Worm (Caenorhabditis elegans) whole organism, early embryonic: ENCODE results near the gene srt-68.

Experiments
- B0310.2 ChIP-seq: sonication (generic microtip); optimal IDR thresholded peaks from 2 replicates; lab custom pipeline; 2016; ENCODE audit warnings: mild to moderate bottlenecking, missing genetic modification characterization, missing compliant biosample characterization
- F13C5.2 ChIP-seq: sonication (generic microtip); optimal IDR thresholded peaks from 2 replicates; lab custom pipeline; 2017; ENCODE audit warnings: mild to moderate bottlenecking, missing genetic modification characterization, inconsistent platforms, missing compliant biosample characterization
- aly-1 ChIP-seq: sonication (generic microtip); optimal IDR thresholded peaks from 2 replicates; lab custom pipeline; 2016; ENCODE audit warnings: missing genetic modification characterization, missing compliant biosample characterization
- ama-1 ChIP-seq: fragments of 150-350 bp; optimal IDR thresholded peaks from 2 replicates; lab custom pipeline; 2014
- ceh-13 ChIP-seq: fragments of 200-800 bp; sonication (Bioruptor generic); optimal IDR thresholded peaks from 2 replicates; lab custom pipeline; 2018; ENCODE audit warnings: mild to moderate bottlenecking, missing genetic modification characterization, missing compliant biosample characterization
- ceh-36 ChIP-seq: sonication (generic microtip); optimal IDR thresholded peaks from 2 replicates; lab custom pipeline; 2016; ENCODE audit warnings: missing genetic modification characterization, inconsistent platforms, missing compliant biosample characterization
- ets-7 ChIP-seq: sonication (generic microtip); optimal IDR thresholded peaks from 2 replicates; lab custom pipeline; 2016; ENCODE audit warnings: missing genotype, missing genetic modification characterization, missing compliant biosample characterization
- flt-1 ChIP-seq: fragments of 200-800 bp; sonication (Bioruptor generic); IDR thresholded peaks from 2 replicates; pipeline ENCODE4 v1.3.6; 2022; ENCODE audit warnings: missing genetic modification characterization, missing compliant biosample characterization
- hmbx-1 ChIP-seq: sonication (generic microtip); optimal IDR thresholded peaks from 2 replicates; lab custom pipeline; 2016; ENCODE audit warnings: mild to moderate bottlenecking, missing genetic modification characterization, missing compliant biosample characterization
- hmg-4 ChIP-seq: fragments of 200-800 bp; sonication (Bioruptor generic); optimal IDR thresholded peaks from 2 replicates; lab custom pipeline; 2018; ENCODE audit warnings: mild to moderate bottlenecking, missing genetic modification characterization, missing compliant biosample characterization
- hnd-1 ChIP-seq: sonication (generic microtip); optimal IDR thresholded peaks from 2 replicates; lab custom pipeline; 2016; ENCODE audit warnings: missing genetic modification characterization, missing compliant biosample characterization
- pes-1 ChIP-seq: fragments of 200-800 bp; sonication (Bioruptor generic); IDR thresholded peaks from 2 replicates; pipeline ENCODE4 v1.3.6; 2022; ENCODE audit warnings: missing genetic modification reagents, missing genetic modification characterization, missing compliant biosample characterization
- scrt-1 ChIP-seq: fragments of 200-800 bp; sonication (Bioruptor generic); IDR thresholded peaks from 2 replicates; pipeline ENCODE4 v1.3.6; 2022; ENCODE audit warnings: missing genetic modification characterization, missing compliant biosample characterization
- sea-1 ChIP-seq: fragments of 200-800 bp; sonication (Bioruptor generic); conservative IDR thresholded peaks from 2 replicates; pipeline ENCODE4 v1.3.6; 2022; ENCODE audit warnings: missing genetic modification characterization, missing compliant biosample characterization
- tbx-11 ChIP-seq: fragments of 200-800 bp; sonication (Bioruptor generic); IDR thresholded peaks from 2 replicates; pipeline ENCODE4 v1.3.6; 2022; ENCODE audit warnings: missing genetic modification characterization, missing compliant biosample characterization
- tbx-37 ChIP-seq: fragments of 200-800 bp; sonication (Bioruptor generic); conservative IDR thresholded peaks from 2 replicates; pipeline ENCODE4 v1.3.6; 2022; ENCODE audit warnings: missing genetic modification reagents, missing genetic modification characterization, missing compliant biosample characterization
- tra-4 ChIP-seq: sonication (generic microtip); optimal IDR thresholded peaks from 2 replicates; lab custom pipeline; 2017; ENCODE audit warnings: missing genetic modification characterization, missing compliant biosample characterization

The srt-68 gene

ce11 chrV:5278001-5278400 lies 26.1 kb upstream of the srt-68 start, which contains the start of gene B0238.9:
TSS of gene B0238.9 (minus strand) at chrV:5278101.
- TF ChIP-seq pes-1 (GFP tag; lab: Robert Waterston, UW): no peak
- TF ChIP-seq ama-1 (lab: Kevin White, UChicago): no peak
- TF ChIP-seq tra-4 (tag; lab: Kevin White, UChicago): no peak
- no peak for TF ChIP-seq ets-7 (tag; lab: Kevin White, UChicago)

ce11 chrV:5275426-5276007 lies 23.6 kb upstream of the srt-68 start:
- no peak for TF ChIP-seq B0310.2 (tag; lab: Kevin White, UChicago)
- TF ChIP-seq sea-1 (GFP tag; lab: Robert Waterston, UW): no peak
- TF ChIP-seq hmbx-1: no peak
- TF ChIP-seq flt-1 (GFP tag; lab: Robert Waterston, UW): no peak
- 0 out of 2 replicates have a peak, but pooled peaks have one; percentile 14 for TF ChIP-seq pes-1 (GFP tag; lab: Robert Waterston, UW)

ce11 chrV:5274974-5275373 lies 23.1 kb upstream of the srt-68 start:
- TF ChIP-seq sea-1 (GFP tag; lab: Robert Waterston, UW) (no peak), F13C5.2 (tag; lab: Kevin White, UChicago) (peak; percentile 27), ceh-13 (GFP tag; lab: Kevin White, UChicago) (no peak), pes-1 (GFP tag; lab: Robert Waterston, UW) (peak; percentile 60; the same call in 1 of the 2 replicates), tbx-11 (0 out of 2 replicates have a peak, but pooled peaks have one; percentile 55)

- TF ChIP-seq ceh-36 (tag; lab: Kevin White, UChicago) (no peak), tbx-37 (GFP tag; lab: Robert Waterston, UW) (no peak), scrt-1 (GFP tag; lab: Robert Waterston, UW) (no peak), hmg-4 (GFP tag; lab: Kevin White, UChicago) (no peak), pes-1 (GFP tag; lab: Robert Waterston, UW) (no peak), F13C5.2 (tag; lab: Kevin White, UChicago) (no peak), flt-1 (GFP tag; lab: Robert Waterston, UW) (no peak)
These were observed 21.9 kb upstream of the srt-68 start, which contains the start of gene natc-2 for ce11 chrV:5273770-5274169. TSS of gene natc-2 (plus strand) at chrV:5274070.

ce11 chrV:5273241-5273640 lies 21.3 kb upstream of the srt-68 start:
- TF ChIP-seq ceh-13 (GFP tag; lab: Kevin White, UChicago) (no peak), ets-7 (tag; lab: Kevin White, UChicago) (no peak), pes-1 (GFP tag; lab: Robert Waterston, UW) (no peak), tbx-11 (no peak), tbx-37 (GFP tag; lab: Robert Waterston, UW) (no peak), ama-1 (lab: Kevin White, UChicago) (no peak), hmg-4 (GFP tag; lab: Kevin White, UChicago) (no peak), aly-1 (no peak), sea-1 (GFP tag; lab: Robert Waterston, UW) (no peak), B0310.2 (tag; lab: Kevin White, UChicago) (no peak), hnd-1 (no peak), hmbx-1 (no peak)

ce11 chrV:5272619-5273074 lies 20.7 kb upstream of the srt-68 start:
- TF ChIP-seq tbx-11 (no peak), tbx-37 (GFP tag; lab: Robert Waterston, UW) (no peak), flt-1 (GFP tag; lab: Robert Waterston, UW) (no peak), aly-1 (no peak), hmbx-1 (no peak)

- TF ChIP-seq pes-1 (GFP tag; lab: Robert Waterston, UW) (no peak), F13C5.2 (tag; lab: Kevin White, UChicago) (no peak), ets-7 (tag; lab: Kevin White, UChicago) (no peak), sea-1 (GFP tag; lab: Robert Waterston, UW) (no peak), ceh-13 (GFP tag; lab: Kevin White, UChicago) (no peak), hnd-1 (no peak), ceh-36 (tag; lab: Kevin White, UChicago) (no peak), B0310.2 (tag; lab: Kevin White, UChicago) (no peak), ama-1 (lab: Kevin White, UChicago) (no peak), tbx-37 (GFP tag; lab: Robert Waterston, UW) (no peak), hmg-4 (GFP tag; lab: Kevin White, UChicago) (no peak), tbx-11 (no peak), aly-1 (no peak), flt-1 (GFP tag; lab: Robert Waterston, UW) (no peak), hmbx-1 (no peak), scrt-1 (GFP tag; lab: Robert Waterston, UW) (no peak), tra-4 (tag; lab: Kevin White, UChicago) (no peak)
These were observed 20.1 kb upstream of the srt-68 start for ce11 chrV:5272034-5272433.

- no peak for TF ChIP-seq F13C5.2 (tag; lab: Kevin White, UChicago)
- no peak for TF ChIP-seq hmg-4 (GFP tag; lab: Kevin White, UChicago)
- no peak for TF ChIP-seq hmbx-1
- no peak for TF ChIP-seq tbx-11
- TF ChIP-seq tbx-37 (GFP tag; lab: Robert Waterston, UW): no peak
- no peak for TF ChIP-seq ceh-36 (tag; lab: Kevin White, UChicago)
- no peak for TF ChIP-seq aly-1
These were observed 19.6 kb upstream of the srt-68 start for ce11 chrV:5271487-5271886.
